Fruit fly (Drosophila melanogaster) whole organism, embryonic: ENCODE measurements around the gene CG15741.

Experiments
- Asciz ChIP-seq: fragments of 200-800 bp; sonication (Bioruptor generic); optimal IDR thresholded peaks from 2 replicates; lab custom pipeline; 2017; ENCODE audit warnings: missing biosample characterization, mild to moderate bottlenecking, missing genetic modification characterization, missing genetic modification reagents
- Atf3 ChIP-seq: fragments of 200-800 bp; sonication (Bioruptor generic); optimal IDR thresholded peaks from 3 replicates; lab custom pipeline; 2016; ENCODE audit warnings: missing biosample characterization, missing genetic modification characterization
- CG11696 ChIP-seq: fragments of 200-800 bp; sonication (Bioruptor generic); IDR thresholded peaks from 2 replicates; pipeline ENCODE4 v1.3.6; 2022; ENCODE audit warnings: missing biosample characterization, missing genetic modification characterization
- CG13123 ChIP-seq: fragments of 200-800 bp; sonication (Bioruptor generic); optimal IDR thresholded peaks from 2 replicates; lab custom pipeline; 2016; ENCODE audit warnings: missing biosample characterization, missing genetic modification characterization
- CG14667 ChIP-seq: fragments of 200-800 bp; sonication (Bioruptor generic); IDR thresholded peaks from 2 replicates; pipeline ENCODE4 v1.3.6; 2022; ENCODE audit warnings: missing biosample characterization, missing genetic modification characterization
- CG15011 ChIP-seq: fragments of 200-800 bp; sonication (Bioruptor generic); optimal IDR thresholded peaks from 3 replicates; lab custom pipeline; 2018; ENCODE audit warnings: missing biosample characterization, mild to moderate bottlenecking, missing genetic modification characterization
- CG17359 ChIP-seq: fragments of 200-800 bp; sonication (Bioruptor generic); optimal IDR thresholded peaks from 3 replicates; lab custom pipeline; 2018; ENCODE audit warnings: missing biosample characterization, mild to moderate bottlenecking, missing genetic modification characterization, moderate library complexity
- CG17568 ChIP-seq: fragments of 200-800 bp; sonication (Bioruptor generic); optimal IDR thresholded peaks from 2 replicates; lab custom pipeline; 2018; ENCODE audit warnings: missing biosample characterization, mild to moderate bottlenecking, missing genetic modification characterization, moderate library complexity
- CG18476 ChIP-seq: fragments of 200-800 bp; sonication (Bioruptor generic); optimal IDR thresholded peaks from 2 replicates; lab custom pipeline; 2016; ENCODE audit warnings: missing biosample characterization, mild to moderate bottlenecking, missing genetic modification characterization
- CG30403 ChIP-seq: fragments of 200-800 bp; sonication (Bioruptor generic); optimal IDR thresholded peaks from 3 replicates; lab custom pipeline; 2016; ENCODE audit warnings: missing biosample characterization, missing genetic modification characterization
- CG30431 ChIP-seq: fragments of 200-800 bp; sonication (Bioruptor generic); optimal IDR thresholded peaks from 2 replicates; lab custom pipeline; 2017; ENCODE audit warnings: missing biosample characterization, missing genetic modification characterization
- CG31441 ChIP-seq: fragments of 200-800 bp; sonication (Bioruptor generic); IDR thresholded peaks from 2 replicates; pipeline ENCODE4 v1.3.6; 2022; ENCODE audit warnings: missing biosample characterization, missing genetic modification characterization
- CG34422 ChIP-seq: fragments of 200-800 bp; sonication (Bioruptor generic); IDR thresholded peaks from 3 replicates; pipeline ENCODE4 v1.3.6; 2022; ENCODE audit warnings: missing biosample characterization, missing genetic modification characterization
- CG3995 ChIP-seq: fragments of 200-800 bp; sonication (Bioruptor generic); optimal IDR thresholded peaks from 3 replicates; lab custom pipeline; 2016; ENCODE audit warnings: missing biosample characterization, missing genetic modification characterization
- CG4707 ChIP-seq: fragments of 200-800 bp; sonication (Bioruptor generic); optimal IDR thresholded peaks from 2 replicates; lab custom pipeline; 2018; ENCODE audit warnings: missing biosample characterization, mild to moderate bottlenecking, missing genetic modification characterization, moderate library complexity
- CG7372 ChIP-seq: fragments of 200-800 bp; sonication (Bioruptor generic); IDR thresholded peaks from 2 replicates; pipeline ENCODE4 v1.3.6; 2022; ENCODE audit warnings: missing biosample characterization, missing genetic modification characterization
- CG8765 ChIP-seq: fragments of 200-800 bp; sonication (Bioruptor generic); IDR thresholded peaks from 2 replicates; pipeline ENCODE4 v1.3.6; 2022; ENCODE audit warnings: missing biosample characterization, missing genetic modification characterization
- CG9727 ChIP-seq: fragments of 200-800 bp; sonication (Bioruptor generic); optimal IDR thresholded peaks from 3 replicates; lab custom pipeline; 2017; ENCODE audit warnings: missing biosample characterization, mild to moderate bottlenecking, missing genetic modification characterization
- CTCF ChIP-seq: fragments of 200-800 bp; sonication (Bioruptor generic); optimal IDR thresholded peaks from 2 replicates; lab custom pipeline; 2017; ENCODE audit warnings: missing biosample characterization, mild to moderate bottlenecking, missing genetic modification characterization, moderate library complexity
- Camta ChIP-seq: fragments of 200-800 bp; sonication (Bioruptor generic); optimal IDR thresholded peaks from 2 replicates; lab custom pipeline; 2016; ENCODE audit warnings: missing biosample characterization, missing genetic modification characterization
- CkIIα-i1 ChIP-seq: fragments of 200-800 bp; sonication (Bioruptor generic); IDR thresholded peaks from 2 replicates; pipeline ENCODE4 v1.3.6; 2022; ENCODE audit warnings: missing biosample characterization, missing genetic modification characterization
- Dbx ChIP-seq: fragments of 200-800 bp; sonication (Bioruptor generic); IDR thresholded peaks from 3 replicates; pipeline ENCODE4 v1.3.6; 2022; ENCODE audit warnings: missing biosample characterization, missing genetic modification characterization
- Dref ChIP-seq: fragments of 200-800 bp; sonication (Bioruptor generic); IDR thresholded peaks from 2 replicates; pipeline ENCODE4 v1.3.6; 2022; ENCODE audit warnings: missing biosample characterization, missing genetic modification characterization
- Eip74EF ChIP-seq, 2 experiments: fragments of 200-800 bp in 1 of 2; fragments of >200 bp in 1 of 2; sonication (Bioruptor generic) in 1 of 2; optimal IDR thresholded peaks; 2 replicates each; lab custom pipeline; 2017 to 2019; ENCODE audit warnings: missing biosample characterization in 2 of 2, missing genetic modification characterization in 2 of 2, mild to moderate bottlenecking in 1 of 2, moderate library complexity in 1 of 2
- Gsc ChIP-seq: fragments of 200-800 bp; sonication (Bioruptor generic); IDR thresholded peaks from 2 replicates; pipeline ENCODE4 v1.3.6; 2022; ENCODE audit warnings: missing biosample characterization, missing genetic modification characterization
- Gug ChIP-seq: fragments of 200-800 bp; sonication (Bioruptor generic); IDR thresholded peaks from 4 replicates; pipeline ENCODE4 v1.3.6; 2022; ENCODE audit warnings: missing biosample characterization, missing genetic modification characterization
- HLH54F ChIP-seq: fragments of 200-800 bp; sonication (Bioruptor generic); optimal IDR thresholded peaks from 3 replicates; lab custom pipeline; 2016; ENCODE audit warnings: missing biosample characterization, missing genetic modification characterization
- Myb ChIP-seq: fragments of 200-800 bp; sonication (Bioruptor generic); optimal IDR thresholded peaks from 2 replicates; lab custom pipeline; 2016; ENCODE audit warnings: missing biosample characterization, missing genetic modification characterization
- NfI ChIP-seq: fragments of 200-800 bp; sonication (Bioruptor generic); optimal IDR thresholded peaks from 3 replicates; lab custom pipeline; 2018; ENCODE audit warnings: missing biosample characterization, mild to moderate bottlenecking, missing genetic modification characterization, moderate library complexity
- Oaz ChIP-seq: fragments of 200-800 bp; sonication (Bioruptor generic); IDR thresholded peaks from 2 replicates; pipeline ENCODE4 v1.3.6; 2022; ENCODE audit warnings: missing biosample characterization, missing genetic modification characterization
- Rx ChIP-seq: fragments of 200-800 bp; sonication (Bioruptor generic); IDR thresholded peaks from 2 replicates; pipeline ENCODE4 v1.3.6; 2022; ENCODE audit warnings: missing biosample characterization, missing genetic modification characterization
- Spps ChIP-seq: fragments of 200-800 bp; sonication (Bioruptor generic); optimal IDR thresholded peaks from 2 replicates; lab custom pipeline; 2018; ENCODE audit warnings: missing biosample characterization, mild to moderate bottlenecking, missing genetic modification characterization
- Tbp ChIP-seq: fragments of >200 bp; optimal IDR thresholded peaks from 2 replicates; lab custom pipeline; 2018; ENCODE audit warnings: missing biosample characterization, missing genetic modification characterization
- caup ChIP-seq: fragments of 200-800 bp; sonication (Bioruptor generic); optimal IDR thresholded peaks from 3 replicates; lab custom pipeline; 2017; ENCODE audit warnings: missing biosample characterization, mild to moderate bottlenecking, missing genetic modification characterization, moderate library complexity; ENCODE audit not compliant: severe bottlenecking
- cg ChIP-seq: fragments of 200-800 bp; sonication (Bioruptor generic); optimal IDR thresholded peaks from 3 replicates; lab custom pipeline; 2019; ENCODE audit warnings: missing biosample characterization, mild to moderate bottlenecking, missing genetic modification characterization, moderate library complexity
- danr ChIP-seq: fragments of 200-800 bp; sonication (Bioruptor generic); IDR thresholded peaks from 2 replicates; pipeline ENCODE4 v1.3.6; 2022; ENCODE audit warnings: missing biosample characterization, missing genetic modification characterization
- esg ChIP-seq: fragments of 200-800 bp; sonication (Bioruptor generic); conservative IDR thresholded peaks from 2 replicates; pipeline ENCODE4 v1.3.6; 2022; ENCODE audit warnings: missing biosample characterization, missing genetic modification characterization
- fd96Cb ChIP-seq: fragments of 200-800 bp; sonication (Bioruptor generic); optimal IDR thresholded peaks from 2 replicates; lab custom pipeline; 2018; ENCODE audit warnings: missing biosample characterization, mild to moderate bottlenecking, missing genetic modification characterization, moderate library complexity
- ftz-f1 ChIP-seq: fragments of 200-800 bp; sonication (Bioruptor generic); optimal IDR thresholded peaks from 2 replicates; lab custom pipeline; 2016; ENCODE audit warnings: missing biosample characterization, missing genetic modification characterization
- lbe ChIP-seq: fragments of 200-800 bp; sonication (Bioruptor generic); optimal IDR thresholded peaks from 2 replicates; lab custom pipeline; 2016; ENCODE audit warnings: missing biosample characterization, mild to moderate bottlenecking, missing genetic modification characterization
- mirr ChIP-seq: fragments of 200-800 bp; sonication (Bioruptor generic); optimal IDR thresholded peaks from 3 replicates; lab custom pipeline; 2018; ENCODE audit warnings: missing biosample characterization, mild to moderate bottlenecking, missing genetic modification characterization
- nerfin-2 ChIP-seq: fragments of 200-800 bp; sonication (Bioruptor generic); IDR thresholded peaks from 2 replicates; pipeline ENCODE4 v1.3.6; 2022; ENCODE audit warnings: missing biosample characterization, missing genetic modification characterization; ENCODE audit not compliant: partially characterized antibody
- org-1 ChIP-seq: fragments of 200-800 bp; sonication (Bioruptor generic); optimal IDR thresholded peaks from 2 replicates; lab custom pipeline; 2017; ENCODE audit warnings: missing biosample characterization, missing genetic modification characterization
- repo ChIP-seq: fragments of 200-800 bp; sonication (Bioruptor generic); optimal IDR thresholded peaks from 2 replicates; lab custom pipeline; 2016; ENCODE audit warnings: missing biosample characterization, missing genetic modification characterization
- row ChIP-seq: fragments of 200-800 bp; sonication (Bioruptor generic); IDR thresholded peaks from 3 replicates; pipeline ENCODE4 v1.3.6; 2022; ENCODE audit warnings: missing biosample characterization, missing genetic modification characterization
- schlank ChIP-seq: fragments of 200-800 bp; sonication (Bioruptor generic); optimal IDR thresholded peaks from 2 replicates; lab custom pipeline; 2018; ENCODE audit warnings: missing biosample characterization, mild to moderate bottlenecking, missing genetic modification characterization
- shn ChIP-seq: fragments of 200-800 bp; sonication (Bioruptor generic); optimal IDR thresholded peaks from 3 replicates; lab custom pipeline; 2016; ENCODE audit warnings: missing biosample characterization, missing genetic modification characterization
- so ChIP-seq: fragments of 200-800 bp; sonication (Bioruptor generic); IDR thresholded peaks from 3 replicates; pipeline ENCODE4 v1.3.6; 2022; ENCODE audit warnings: missing biosample characterization, missing genetic modification characterization
- vfl ChIP-seq: fragments of 200-800 bp; sonication (Bioruptor generic); optimal IDR thresholded peaks from 2 replicates; lab custom pipeline; 2016; ENCODE audit warnings: missing biosample characterization, missing genetic modification characterization
- zf30C ChIP-seq: fragments of 200-800 bp; sonication (Bioruptor generic); optimal IDR thresholded peaks from 3 replicates; lab custom pipeline; 2018; ENCODE audit warnings: missing biosample characterization, mild to moderate bottlenecking, missing genetic modification characterization

The CG15741 gene

DNA sequence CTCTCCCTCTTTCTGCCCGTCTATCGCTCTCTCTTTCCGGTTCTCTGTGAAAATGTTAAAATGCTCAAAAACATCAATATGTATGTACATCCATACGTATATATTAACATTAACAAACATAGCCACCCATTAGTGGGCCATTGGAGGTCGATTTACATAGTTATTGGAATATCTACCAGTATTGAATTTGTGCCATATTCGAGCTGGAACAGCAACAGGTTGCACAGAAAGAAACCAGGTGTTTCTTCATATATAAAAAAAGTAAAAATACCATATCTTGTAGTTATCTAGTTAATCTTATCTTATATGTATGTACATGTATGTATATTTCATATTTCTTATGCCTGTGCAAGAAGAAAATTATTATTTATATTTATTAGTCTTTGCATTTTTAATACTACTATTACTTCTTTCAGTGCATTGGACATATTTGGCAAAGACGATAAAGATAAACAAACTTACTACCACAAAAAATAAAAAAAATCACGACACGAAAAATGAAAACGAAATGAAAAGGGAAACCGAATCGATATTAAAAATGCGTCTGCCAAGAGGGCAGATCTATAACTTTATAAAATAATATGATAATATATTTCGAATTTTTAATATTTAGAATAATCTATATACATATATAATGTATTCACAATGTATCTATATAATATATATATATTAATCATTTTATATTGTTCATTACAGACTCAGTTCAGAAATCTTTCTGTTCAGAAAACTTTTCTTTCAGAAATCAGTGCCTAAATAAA, 10.9 kb upstream of the CG15741 start (continued):
- no peak for TF ChIP-seq CG8765 (GFP tag; lab: Robert Waterston, UW)
- no peak for TF ChIP-seq Dbx
- no peak for TF ChIP-seq Atf3 (GFP tag; lab: Kevin White, UChicago)
- TF ChIP-seq CG30403 = peak; percentile 45
- no peak for TF ChIP-seq CG30431 (GFP tag; lab: Kevin White, UChicago)
- TF ChIP-seq CG15011 = peak; percentile 5
- TF ChIP-seq so = no peak; the same call in 2 of the 3 replicates
- no peak for TF ChIP-seq vfl (GFP tag; lab: Kevin White, UChicago)
- TF ChIP-seq CG13123 (GFP tag; lab: Kevin White, UChicago) = no peak
- TF ChIP-seq Tbp = no peak
- TF ChIP-seq CG4707 (GFP tag; lab: Kevin White, UChicago) = no peak
- TF ChIP-seq Camta (GFP tag; lab: Kevin White, UChicago) = no peak
- TF ChIP-seq Gug = no peak

DNA sequence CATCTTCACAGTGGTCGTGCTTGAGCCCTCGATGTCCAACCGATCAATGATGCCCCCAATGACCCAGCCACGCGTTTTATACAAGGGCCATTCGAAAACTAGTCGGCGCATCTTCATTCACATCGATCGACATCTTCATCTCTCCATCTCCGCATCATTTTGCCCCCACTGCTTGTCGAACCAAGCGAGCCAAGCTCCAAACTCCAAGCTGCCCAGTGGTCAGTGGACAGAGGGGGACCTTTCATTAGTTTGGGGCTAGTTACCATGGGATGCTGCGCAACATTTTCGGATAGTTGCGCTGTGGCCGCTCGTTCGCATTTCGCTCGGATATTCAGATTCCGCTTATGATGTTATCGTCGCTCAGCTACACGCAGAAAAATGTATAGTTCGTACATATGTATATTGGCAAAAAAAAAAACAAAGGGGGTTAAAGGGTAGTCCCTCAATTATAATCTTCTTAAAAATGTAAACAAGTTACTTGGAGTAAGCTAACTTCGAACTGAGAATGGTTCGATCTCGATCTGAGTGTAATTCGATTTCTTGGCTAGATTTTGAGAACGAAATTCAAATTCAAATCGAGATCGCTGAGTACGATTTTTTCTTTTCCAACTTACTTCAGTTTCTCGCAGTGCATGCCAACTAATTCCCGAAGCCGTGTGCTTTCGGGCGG, 8.4 kb upstream of the CG15741 start, which contains the start of gene CG15740:
TSS of gene CG15740 (minus strand) at position 51 of the 670 bp plus-strand sequence.
- peak; percentile 16 for TF ChIP-seq CG9727 (GFP tag; lab: Kevin White, UChicago)
- TF ChIP-seq caup (GFP tag; lab: Kevin White, UChicago) = peak; percentile 14
- no peak for TF ChIP-seq Gsc
- no peak for TF ChIP-seq cg (GFP tag; lab: Kevin White, UChicago)
- peak; percentile 14 for TF ChIP-seq fd96Cb (tag; lab: Kevin White, UChicago)
- no peak for TF ChIP-seq Dref (GFP tag; lab: Robert Waterston, UW)
- TF ChIP-seq lbe (GFP tag; lab: Kevin White, UChicago) = no peak
- TF ChIP-seq CG3995 = no peak
- no peak for TF ChIP-seq org-1
- TF ChIP-seq Spps = no peak
- TF ChIP-seq zf30C (GFP tag; lab: Kevin White, UChicago) = no peak
- TF ChIP-seq CG7372 = no peak
- TF ChIP-seq nerfin-2 (GFP tag; lab: Robert Waterston, UW) = no peak
- peak; percentile 41 for TF ChIP-seq Asciz (GFP tag; lab: Kevin White, UChicago)
- peak; percentile 51; the same call in 1 of the 3 replicates for TF ChIP-seq CG34422 (GFP tag; lab: Robert Waterston, UW)
- no peak for TF ChIP-seq CG11696 (GFP tag; lab: Robert Waterston, UW)
- TF ChIP-seq shn (GFP tag; lab: Kevin White, UChicago) = no peak
- TF ChIP-seq mirr (GFP tag; lab: Kevin White, UChicago) = no peak
- peak; percentile 69 for TF ChIP-seq esg
- 0 out of 2 replicates have a peak, but pooled peaks have one; percentile 29 for TF ChIP-seq Oaz
- no peak for TF ChIP-seq ftz-f1 (GFP tag; lab: Kevin White, UChicago)
- TF ChIP-seq schlank (tag; lab: Kevin White, UChicago) = no peak
- peak; percentile 35; the same call in 1 of the 2 replicates for TF ChIP-seq CG14667 (GFP tag; lab: Robert Waterston, UW)
- TF ChIP-seq NfI (GFP tag; lab: Kevin White, UChicago) = no peak
- TF ChIP-seq repo (GFP tag; lab: Kevin White, UChicago) = no peak
- TF ChIP-seq CTCF (GFP tag; lab: Kevin White, UChicago) = no peak
- TF ChIP-seq HLH54F (GFP tag; lab: Kevin White, UChicago) = no peak
- peak; percentile 53; the same call in 1 of the 2 replicates for TF ChIP-seq danr (GFP tag; lab: Robert Waterston, UW)
- no peak for TF ChIP-seq Myb (GFP tag; lab: Kevin White, UChicago)
- TF ChIP-seq CG18476 (GFP tag; lab: Kevin White, UChicago) = no peak
- no peak for TF ChIP-seq CG17568 (GFP tag; lab: Kevin White, UChicago)
- TF ChIP-seq Rx = no peak
- TF ChIP-seq CG31441 (GFP tag; lab: Robert Waterston, UW) = peak; percentile 63
- no peak for TF ChIP-seq CkIIα-i1 (GFP tag; lab: Robert Waterston, UW)
- peak in 1 of 2 experiments; percentile 3 for TF ChIP-seq Eip74EF (GFP tag; optimal IDR thresholded peaks at IDR 0.05; lab: Kevin White, UChicago)
- peak; percentile 42 for TF ChIP-seq CG17359 (tag; lab: Kevin White, UChicago)
- peak; percentile 63 for TF ChIP-seq row (GFP tag; lab: Robert Waterston, UW)
